Fruit fly (Drosophila melanogaster) whole organism: Measurements from ENCODE around the gene CG31909.

Experiments
- Dll ChIP-seq: fragments of >200 bp; optimal IDR thresholded peaks from 2 replicates; lab custom pipeline; 2017
- EcR ChIP-seq, 2 experiments: fragments of >200 bp; optimal IDR thresholded peaks; 2 replicates each; lab custom pipeline; 2017; ENCODE audit warnings: missing biosample characterization in 2 of 2, missing genetic modification characterization in 2 of 2, missing genetic modification reagents in 2 of 2
- pan ChIP-seq: fragments of >200 bp; optimal IDR thresholded peaks from 2 replicates; lab custom pipeline; 2017
- psq ChIP-seq: fragments of >200 bp; optimal IDR thresholded peaks from 2 replicates; lab custom pipeline; 2017
- usp ChIP-seq: fragments of >200 bp; optimal IDR thresholded peaks from 2 replicates; lab custom pipeline; 2017; ENCODE audit warnings: missing biosample characterization, missing genetic modification characterization, mixed read lengths

- no peak for TF ChIP-seq usp (GFP tag; lab: Kevin White, UChicago)
- TF ChIP-seq Dll (lab: Kevin White, UChicago): no peak
- TF ChIP-seq EcR (GFP tag; optimal IDR thresholded peaks at IDR 0.05; lab: Kevin White, UChicago): no peak
- no peak for TF ChIP-seq psq (lab: Kevin White, UChicago)
- TF ChIP-seq pan (lab: Kevin White, UChicago): no peak
Measured at dm6 chr2L:7222829-7223272, 34.5 kb upstream of the CG31909 start, which contains the start of gene mEFG1.
